Worm (Caenorhabditis elegans): ENCODE data around the gene C03A3.1.

The C03A3.1 gene

ce11 chrX:11268970-11269369 lies 11.8 kb downstream of the C03A3.1 start, which contains the start of gene C03A3.3:
Gene C03A3.3, minus strand, starts transcription at chrX:11269070.
- TF ChIP-seq zim-3 (tag; optimal IDR thresholded peaks at IDR 0.05) (no peak), xnd-1 (tag; optimal IDR thresholded peaks at IDR 0.05) (no peak), snpc-3.4 (tag; optimal IDR thresholded peaks at IDR 0.05) (no peak), F55B11.4 (tag; optimal IDR thresholded peaks at IDR 0.05; ENCODE audit: borderline replicate concordance, insufficient read depth) (no peak), hrde-1 (tag; optimal IDR thresholded peaks at IDR 0.05; ENCODE audit: borderline replicate concordance) (no peak), Y79H2A.3 (GFP tag; conservative IDR thresholded peaks at IDR 0.05) (no peak), B0261.1 (tag; optimal IDR thresholded peaks at IDR 0.05) (no peak), F10E7.11 (tag; optimal IDR thresholded peaks at IDR 0.05) (no peak), Y95B8A.8 (GFP tag; IDR thresholded peaks at IDR 0.05) (no peak), lin-54 (GFP tag; optimal IDR thresholded peaks at IDR 0.05) (no peak), ekl-4 (GFP tag; IDR thresholded peaks at IDR 0.05) (no peak), F39B2.1 (GFP tag; IDR thresholded peaks at IDR 0.05) (no peak), snpc-1.3 (tag; optimal IDR thresholded peaks at IDR 0.05; ENCODE audit: insufficient read depth) (no peak), D2030.7 (GFP tag; IDR thresholded peaks at IDR 0.05) (no peak), aptf-3 (GFP tag; IDR thresholded peaks at IDR 0.05) (no peak), T07F8.4 (tag; optimal IDR thresholded peaks at IDR 0.05) (no peak)

- TF ChIP-seq ztf-3 (GFP tag; optimal IDR thresholded peaks at IDR 0.05) (no peak), hlh-12 (tag; optimal IDR thresholded peaks at IDR 0.05) (no peak), madf-10 (tag; optimal IDR thresholded peaks at IDR 0.05) (no peak), mxl-1 (tag; optimal IDR thresholded peaks at IDR 0.05) (no peak), Y79H2A.3 (GFP tag; conservative IDR thresholded peaks at IDR 0.05) (no peak), aptf-2 (GFP tag; conservative IDR thresholded peaks at IDR 0.05) (no peak), athp-1 (tag; optimal IDR thresholded peaks at IDR 0.05) (no peak), mes-4 (tag; optimal IDR thresholded peaks at IDR 0.05) (no peak), pha-4 (tag; optimal IDR thresholded peaks at IDR 0.05) (no peak)
Measured at ce11 chrX:11270882-11271281, 13.7 kb downstream of the C03A3.1 start, which contains the start of gene ifa-1. Gene ifa-1, plus strand, starts transcription at chrX:11271182.

ce11 chrX:11279276-11279675 lies 22.1 kb downstream of the C03A3.1 start, which contains the start of gene F38B2.2:
Gene F38B2.2, minus strand, starts transcription at chrX:11279376.
- no peak for TF ChIP-seq nhr-27 (tag; optimal IDR thresholded peaks at IDR 0.05)
- no peak for TF ChIP-seq F22D6.2 (tag; optimal IDR thresholded peaks at IDR 0.05)
- TF ChIP-seq sea-2 (GFP tag; IDR thresholded peaks at IDR 0.05) = no peak
- no peak for TF ChIP-seq ztf-26 (tag; optimal IDR thresholded peaks at IDR 0.05)
- no peak for TF ChIP-seq nhr-90 (tag; optimal IDR thresholded peaks at IDR 0.05)
- TF ChIP-seq ZK185.1 (tag; optimal IDR thresholded peaks at IDR 0.05; ENCODE audit: poor library complexity, severe bottlenecking) = no peak
- no peak for TF ChIP-seq F52B5.7 (tag; optimal IDR thresholded peaks at IDR 0.05)
- no peak for TF ChIP-seq ekl-4 (GFP tag; IDR thresholded peaks at IDR 0.05)
- no peak for TF ChIP-seq hlh-26 (GFP tag; conservative IDR thresholded peaks at IDR 0.05)
- TF ChIP-seq ztf-18 (tag; optimal IDR thresholded peaks at IDR 0.05) = no peak
- TF ChIP-seq zfh-2 (GFP tag; conservative IDR thresholded peaks at IDR 0.05) = no peak
- no peak for TF ChIP-seq lin-35 (GFP tag; optimal IDR thresholded peaks at IDR 0.05)
- no peak for TF ChIP-seq attf-5 (GFP tag; optimal IDR thresholded peaks at IDR 0.05)
- no peak for TF ChIP-seq Y79H2A.3 (GFP tag; conservative IDR thresholded peaks at IDR 0.05)

Measured in whole organism, young adult.